Fruit fly (Drosophila melanogaster) whole organism, prepupa: Measurements from ENCODE around the gene frc.

Source experiments
- CG6854 ChIP-seq: fragments of 200-800 bp; sonication (Bioruptor generic); optimal IDR thresholded peaks from 2 replicates; lab custom pipeline; 2017; ENCODE audit warnings: missing biosample characterization, mild to moderate bottlenecking, missing genetic modification characterization
- topi ChIP-seq: fragments of 200-800 bp; sonication (Bioruptor generic); optimal IDR thresholded peaks from 3 replicates; lab custom pipeline; 2016; ENCODE audit warnings: missing biosample characterization, missing genetic modification characterization

DNA sequence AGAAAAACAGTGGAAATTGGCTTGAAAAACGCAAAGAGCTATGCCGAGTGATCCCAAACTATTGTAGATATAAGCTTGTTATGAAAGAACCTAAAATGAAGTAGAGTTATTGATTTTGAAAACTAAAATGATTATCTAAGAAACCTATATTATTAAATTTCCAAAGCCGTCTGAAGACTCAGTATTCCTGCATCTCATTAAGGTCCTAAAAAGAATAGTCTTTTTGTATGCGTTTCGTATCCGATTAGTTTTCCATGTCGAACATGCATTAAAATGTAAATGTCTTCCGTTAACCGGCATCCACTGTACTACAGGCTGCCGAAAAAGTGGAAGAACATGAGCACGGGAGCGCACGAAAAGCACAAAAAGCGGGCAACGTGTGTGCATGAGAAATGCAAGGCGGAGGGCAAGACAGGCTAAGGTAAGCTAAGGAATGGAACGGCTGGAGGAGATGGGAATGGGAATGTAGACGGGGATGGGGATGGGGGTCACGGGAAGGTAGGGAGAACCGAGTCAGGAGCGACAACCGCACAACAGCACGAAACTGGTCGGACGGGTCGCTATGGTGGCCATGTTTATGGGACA, 12.3 kb downstream of the frc start:
- TF ChIP-seq CG6854 (GFP tag; lab: Kevin White, UChicago): peak; percentile 22
- TF ChIP-seq topi (GFP tag; lab: Kevin White, UChicago): peak; percentile 88
